Fruit fly (Drosophila melanogaster): Measurements from ENCODE around the gene pad.

The pad gene

DNA sequence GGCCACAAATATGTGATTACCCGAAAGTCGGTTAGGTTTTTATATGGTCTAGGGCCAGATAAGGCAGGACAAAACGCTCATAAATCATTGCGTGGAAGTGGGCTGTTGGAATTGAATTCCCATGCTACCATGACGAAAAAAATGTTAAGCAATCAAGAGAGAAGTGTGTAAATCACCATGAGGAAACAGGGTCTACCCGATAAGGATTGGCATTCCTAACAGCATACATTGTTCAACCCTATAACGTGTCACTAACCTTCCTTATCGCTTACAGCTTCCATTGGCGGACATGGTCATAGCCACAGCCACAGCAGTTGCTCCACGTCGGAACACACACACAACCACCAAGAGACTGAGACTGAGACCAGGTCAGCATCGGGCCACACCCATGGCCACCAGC lies 34.1 kb upstream of the pad start:
- TF ChIP-seq Vsx2 (GFP tag; optimal IDR thresholded peaks at IDR 0.05; ENCODE audit: partially characterized antibody) (no peak), dl (GFP tag; optimal IDR thresholded peaks at IDR 0.05; ENCODE audit: insufficient read depth in 1 of 2, partially characterized antibody in 2 of 2) (no peak), dmrt93B (GFP tag; optimal IDR thresholded peaks at IDR 0.05) (no peak), psq (GFP tag; optimal IDR thresholded peaks at IDR 0.05) (no peak), dsf (GFP tag; optimal IDR thresholded peaks at IDR 0.05; ENCODE audit: borderline replicate concordance) (no peak), Sp1 (GFP tag; optimal IDR thresholded peaks at IDR 0.05) (no peak), rgr (GFP tag; optimal IDR thresholded peaks at IDR 0.05) (no peak)

DNA sequence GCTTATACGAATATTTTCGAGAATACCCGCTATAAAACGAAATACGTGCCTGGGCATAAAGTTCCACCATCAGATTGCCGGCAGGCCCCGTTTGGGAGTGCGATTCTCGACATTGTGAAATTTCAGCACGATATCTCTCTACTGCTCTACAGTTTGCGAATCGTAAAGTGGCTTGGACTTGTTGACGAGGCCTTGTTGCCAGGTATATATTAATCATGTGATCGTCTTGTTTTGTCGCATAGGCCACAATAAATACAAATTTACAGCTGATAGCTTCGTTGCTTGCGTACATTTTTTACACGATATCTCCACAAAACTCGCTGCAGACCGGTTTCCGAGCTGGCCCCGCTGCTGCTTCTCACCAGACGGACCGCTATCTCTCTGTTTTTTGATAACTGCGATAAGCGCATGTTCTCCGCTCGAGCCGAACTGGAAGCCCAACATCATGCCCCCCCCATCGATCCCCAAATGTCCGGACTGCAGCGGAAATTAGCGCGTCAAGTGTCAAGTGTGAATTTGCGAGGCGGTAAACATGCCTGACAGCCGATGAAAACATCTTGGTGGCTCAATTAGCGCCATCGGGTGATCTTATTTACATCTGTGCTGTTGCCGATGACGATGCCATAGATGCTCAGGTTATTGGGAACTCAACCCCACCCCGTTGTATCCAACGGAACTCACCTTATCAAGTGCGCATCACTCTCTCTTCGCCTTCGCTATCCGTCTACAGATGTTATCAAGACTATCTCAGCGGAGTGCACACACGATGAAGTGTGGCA lies 32.6 kb upstream of the pad start:
- TF ChIP-seq HLH106 (tag; optimal IDR thresholded peaks at IDR 0.05) (peak; percentile 18), Hnf4 (GFP tag; optimal IDR thresholded peaks at IDR 0.05) (peak; percentile 3), brk (GFP tag; optimal IDR thresholded peaks at IDR 0.05) (no peak), GATAd (GFP tag; optimal IDR thresholded peaks at IDR 0.05) (no peak), sv (GFP tag; optimal IDR thresholded peaks at IDR 0.05) (peak; percentile 20), rgr (GFP tag; optimal IDR thresholded peaks at IDR 0.05) (no peak), foxo (GFP tag; optimal IDR thresholded peaks at IDR 0.05) (peak in 1 of 2 experiments; percentile 58), ey (GFP tag; optimal IDR thresholded peaks at IDR 0.05) (peak; percentile 8), h (GFP tag; optimal IDR thresholded peaks at IDR 0.05) (peak; percentile 11), woc (GFP tag; optimal IDR thresholded peaks at IDR 0.05) (no peak), Rel (GFP tag; optimal IDR thresholded peaks at IDR 0.05) (no peak), Rel (tag; optimal IDR thresholded peaks at IDR 0.05) (peak; percentile 71), jim (GFP tag; optimal IDR thresholded peaks at IDR 0.05) (no peak), fru (GFP tag; optimal IDR thresholded peaks at IDR 0.05) (peak; percentile 42), lola (GFP tag; optimal IDR thresholded peaks at IDR 0.05) (no peak), dl (GFP tag; optimal IDR thresholded peaks at IDR 0.05; ENCODE audit: insufficient read depth in 1 of 2, partially characterized antibody in 2 of 2) (no peak)

DNA sequence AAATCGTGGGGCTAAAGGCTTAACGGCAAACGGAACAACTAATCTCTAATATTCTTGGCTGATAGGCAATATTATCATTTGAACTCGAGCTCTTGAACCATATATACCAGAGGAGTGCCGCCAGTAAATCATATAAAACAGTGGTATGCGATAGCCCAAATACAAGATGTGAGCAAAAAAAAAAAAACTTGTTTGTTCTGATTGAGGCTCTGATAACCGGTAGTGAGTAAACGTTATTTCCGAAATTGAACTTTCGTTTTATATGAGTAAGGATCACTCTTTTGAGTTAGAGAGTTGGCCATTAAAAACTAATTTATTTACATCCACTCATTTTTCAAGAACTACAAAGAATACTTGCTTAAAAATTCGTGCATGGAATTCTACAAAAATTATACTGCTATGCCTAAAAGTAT lies 32.0 kb upstream of the pad start:
- peak; percentile 34 for TF ChIP-seq h (GFP tag; optimal IDR thresholded peaks at IDR 0.05)
- TF ChIP-seq Myc (optimal IDR thresholded peaks at IDR 0.05) = peak; percentile 33
- no peak for TF ChIP-seq CrebA (GFP tag; optimal IDR thresholded peaks at IDR 0.05; ENCODE audit: borderline replicate concordance)

DNA sequence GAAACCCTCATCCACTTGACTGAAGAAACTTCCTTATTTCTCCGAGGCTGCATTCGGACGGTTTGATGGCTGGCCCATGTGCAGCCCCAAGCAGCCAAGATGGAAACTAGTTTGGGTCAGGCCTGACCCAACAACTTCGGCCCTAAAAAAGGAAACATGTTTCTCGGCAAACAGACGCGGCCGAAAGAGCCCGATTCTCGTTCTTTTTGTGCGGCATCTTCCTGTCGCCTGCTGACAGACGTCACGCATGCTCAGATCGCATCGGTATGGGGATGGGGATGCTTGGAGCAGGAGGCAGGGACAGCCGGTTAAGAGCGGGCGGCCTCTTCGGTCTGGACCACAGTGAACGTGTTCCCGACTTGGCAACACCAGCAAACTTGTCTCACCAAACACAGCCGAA lies 25.4 kb upstream of the pad start:
- no peak for TF ChIP-seq rgr (GFP tag; optimal IDR thresholded peaks at IDR 0.05)
- TF ChIP-seq Sp1 (GFP tag; optimal IDR thresholded peaks at IDR 0.05) = peak; percentile 19
- TF ChIP-seq Dfd (GFP tag; optimal IDR thresholded peaks at IDR 0.05) = no peak
- TF ChIP-seq br (GFP tag; optimal IDR thresholded peaks at IDR 0.05) = no peak
- no peak for TF ChIP-seq CG9705 (GFP tag; optimal IDR thresholded peaks at IDR 0.05)
- TF ChIP-seq dsf (GFP tag; optimal IDR thresholded peaks at IDR 0.05; ENCODE audit: borderline replicate concordance) = no peak
- peak; percentile 1 for TF ChIP-seq fru (GFP tag; optimal IDR thresholded peaks at IDR 0.05)
- TF ChIP-seq dl (GFP tag; optimal IDR thresholded peaks at IDR 0.05; ENCODE audit: insufficient read depth in 1 of 2, partially characterized antibody in 2 of 2) = peak in 1 of 2 experiments; percentile 40
- TF ChIP-seq Rel (GFP tag; optimal IDR thresholded peaks at IDR 0.05) = peak; percentile 67
- no peak for TF ChIP-seq Rel (tag; optimal IDR thresholded peaks at IDR 0.05)
- no peak for TF ChIP-seq woc (GFP tag; optimal IDR thresholded peaks at IDR 0.05)
- TF ChIP-seq Vsx2 (GFP tag; optimal IDR thresholded peaks at IDR 0.05; ENCODE audit: partially characterized antibody) = peak; percentile 72
- peak; percentile 46 for TF ChIP-seq psq (GFP tag; optimal IDR thresholded peaks at IDR 0.05)
- TF ChIP-seq sage (GFP tag; optimal IDR thresholded peaks at IDR 0.05) = peak; percentile 19
- no peak for TF ChIP-seq CG32264 (GFP tag; optimal IDR thresholded peaks at IDR 0.05)
- TF ChIP-seq OdsH (GFP tag; optimal IDR thresholded peaks at IDR 0.05) = no peak

DNA sequence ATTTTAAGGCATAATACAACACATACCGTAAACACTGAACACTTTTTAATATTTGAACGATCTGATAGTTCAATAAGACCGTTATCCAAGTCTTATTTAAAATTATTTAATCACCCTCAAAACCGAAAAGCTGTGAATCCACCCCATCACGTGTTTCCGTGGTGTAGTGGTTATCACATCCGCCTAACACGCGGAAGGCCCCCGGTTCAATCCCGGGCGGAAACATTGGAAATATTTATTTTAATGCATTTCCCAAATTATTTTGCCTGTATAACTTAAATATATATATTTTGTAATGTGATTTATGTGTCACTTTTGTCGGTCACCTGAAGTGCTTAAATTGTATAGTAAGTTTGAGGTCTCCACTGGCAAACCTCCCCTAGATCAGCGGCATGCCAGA lies 20.6 kb upstream of the pad start, which contains the start of gene CG44044:
TSS of gene CG44044 (plus strand) at position 301 of the 400 bp plus-strand sequence.
- TF ChIP-seq Myc (optimal IDR thresholded peaks at IDR 0.05) (no peak), dsf (GFP tag; optimal IDR thresholded peaks at IDR 0.05; ENCODE audit: borderline replicate concordance) (no peak), jim (GFP tag; optimal IDR thresholded peaks at IDR 0.05) (no peak), rgr (GFP tag; optimal IDR thresholded peaks at IDR 0.05) (no peak), Rel (GFP tag; optimal IDR thresholded peaks at IDR 0.05) (no peak), Rel (tag; optimal IDR thresholded peaks at IDR 0.05) (no peak), brk (GFP tag; optimal IDR thresholded peaks at IDR 0.05) (no peak), Vsx2 (GFP tag; optimal IDR thresholded peaks at IDR 0.05; ENCODE audit: partially characterized antibody) (no peak), Dif (GFP tag; optimal IDR thresholded peaks at IDR 0.05; ENCODE audit: partially characterized antibody) (no peak), Sp1 (GFP tag; optimal IDR thresholded peaks at IDR 0.05) (no peak), sv (GFP tag; optimal IDR thresholded peaks at IDR 0.05) (no peak), h (GFP tag; optimal IDR thresholded peaks at IDR 0.05) (no peak), Dfd (GFP tag; optimal IDR thresholded peaks at IDR 0.05) (no peak), Mio (GFP tag; optimal IDR thresholded peaks at IDR 0.05) (no peak), OdsH (GFP tag; optimal IDR thresholded peaks at IDR 0.05) (no peak), dl (GFP tag; optimal IDR thresholded peaks at IDR 0.05; ENCODE audit: insufficient read depth in 1 of 2, partially characterized antibody in 2 of 2) (no peak), br (GFP tag; optimal IDR thresholded peaks at IDR 0.05) (no peak), foxo (GFP tag; optimal IDR thresholded peaks at IDR 0.05) (no peak), CG32264 (GFP tag; optimal IDR thresholded peaks at IDR 0.05) (no peak), CG9705 (GFP tag; optimal IDR thresholded peaks at IDR 0.05) (no peak), Abd-B (GFP tag; optimal IDR thresholded peaks at IDR 0.05) (no peak)

Data from whole organism, wandering third instar larva.